Worm (Caenorhabditis elegans) whole organism, L3 larva: Measurements from ENCODE around the gene T23B7.3.

Experiments used
- daf-12 ChIP-seq: fragments of 150-350 bp; optimal IDR thresholded peaks from 2 replicates; lab custom pipeline; 2014; ENCODE audit warnings: missing biosample characterization, missing genetic modification reagents, missing genetic modification characterization
- nhr-43 ChIP-seq: sonication (generic microtip); optimal IDR thresholded peaks from 2 replicates; lab custom pipeline; 2016; ENCODE audit warnings: mild to moderate bottlenecking, missing genetic modification characterization, missing compliant biosample characterization; ENCODE audit not compliant: poor library complexity, severe bottlenecking

DNA sequence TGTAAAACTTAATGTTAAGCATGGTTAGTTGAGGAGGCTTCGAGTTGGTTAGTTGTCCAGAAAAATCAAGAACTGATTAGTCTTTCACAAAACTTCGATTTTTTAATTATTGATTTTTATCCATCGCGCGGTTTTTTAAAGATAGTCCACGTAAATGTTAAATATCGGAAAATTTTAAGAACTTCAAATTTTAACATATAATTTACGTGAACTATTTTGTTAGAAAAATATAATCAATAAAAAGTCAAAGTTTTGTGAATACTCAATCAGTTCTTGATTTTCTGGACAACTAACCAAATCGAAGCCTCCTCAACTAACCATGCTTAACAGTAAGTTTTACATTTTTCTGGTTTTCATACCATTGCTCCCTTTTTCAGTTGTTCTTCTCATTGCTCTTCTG lies 15.2 kb upstream of the T23B7.3 start, which contains the start of the genes C33F10.11 and C33F10.1:
- TF ChIP-seq daf-12 (tag; lab: Kevin White, UChicago) (no peak), nhr-43 (tag; lab: Kevin White, UChicago) (no peak)
